Fruit fly (Drosophila melanogaster): Measurements from ENCODE around the gene CG1910.

Gene CG1910

dm6 chr3R:31704524-31705215 lies 42.8 kb upstream of the CG1910 start (continued):
- no peak for TF ChIP-seq CG4318 (GFP tag; optimal IDR thresholded peaks at IDR 0.05)
- no peak for TF ChIP-seq vri (GFP tag; optimal IDR thresholded peaks at IDR 0.05)
- TF ChIP-seq Smox (GFP tag; optimal IDR thresholded peaks at IDR 0.05), result no peak
- TF ChIP-seq CG15336 (GFP tag; IDR thresholded peaks at IDR 0.05), result no peak

- TF ChIP-seq CG11902 (GFP tag; optimal IDR thresholded peaks at IDR 0.05) (no peak), Sox102F (GFP tag; optimal IDR thresholded peaks at IDR 0.05) (no peak), CG8319 (GFP tag; optimal IDR thresholded peaks at IDR 0.05) (no peak), CG11762 (GFP tag; optimal IDR thresholded peaks at IDR 0.05; ENCODE audit: insufficient read depth) (peak; percentile 22), pdm3 (GFP tag; optimal IDR thresholded peaks at IDR 0.05) (peak; percentile 63), Gug (GFP tag; IDR thresholded peaks at IDR 0.05) (peak; percentile 53), esn (GFP tag; optimal IDR thresholded peaks at IDR 0.05) (no peak), cyc (GFP tag; optimal IDR thresholded peaks at IDR 0.05) (no peak), CG6276 (GFP tag; optimal IDR thresholded peaks at IDR 0.05) (peak; percentile 57), CG32006 (GFP tag; optimal IDR thresholded peaks at IDR 0.05) (peak; percentile 77), CG16779 (tag; optimal IDR thresholded peaks at IDR 0.05) (no peak), Smox (GFP tag; optimal IDR thresholded peaks at IDR 0.05) (no peak), svp (GFP tag) (peak; percentile 83), Hr38 (GFP tag; optimal IDR thresholded peaks at IDR 0.05) (no peak), CG11294 (GFP tag; IDR thresholded peaks at IDR 0.05) (0 out of 2 replicates have a peak, but pooled peaks have one; percentile 38), fkh (GFP tag; optimal IDR thresholded peaks at IDR 0.05) (no peak), Blimp-1 (GFP tag; optimal IDR thresholded peaks at IDR 0.05) (no peak), CG3919 (GFP tag; optimal IDR thresholded peaks at IDR 0.05) (peak; percentile 79), CG6792 (GFP tag; optimal IDR thresholded peaks at IDR 0.05) (no peak), net (GFP tag; optimal IDR thresholded peaks at IDR 0.05) (peak; percentile 31), CG7368 (GFP tag; optimal IDR thresholded peaks at IDR 0.05) (peak; percentile 43), OdsH (GFP tag; optimal IDR thresholded peaks at IDR 0.05) (peak; percentile 61), fd59A (GFP tag; optimal IDR thresholded peaks at IDR 0.05) (peak; percentile 16), eg (GFP tag; IDR thresholded peaks at IDR 0.05) (peak; percentile 78), acj6 (GFP tag; optimal IDR thresholded peaks at IDR 0.05) (peak; percentile 57), spab (GFP tag; optimal IDR thresholded peaks at IDR 0.05) (peak; percentile 26), vri (GFP tag; optimal IDR thresholded peaks at IDR 0.05) (no peak), Hr4 (GFP tag; optimal IDR thresholded peaks at IDR 0.05) (peak; percentile 69), CG4318 (GFP tag; optimal IDR thresholded peaks at IDR 0.05) (peak; percentile 54), ss (GFP tag; optimal IDR thresholded peaks at IDR 0.05) (peak in 1 of 2 experiments; percentile 1), topi (GFP tag; optimal IDR thresholded peaks at IDR 0.05) (no peak), CG15336 (GFP tag; IDR thresholded peaks at IDR 0.05) (peak; percentile 68), CG34406 (GFP tag; optimal IDR thresholded peaks at IDR 0.05) (no peak), CG6808 (GFP tag; optimal IDR thresholded peaks at IDR 0.05) (peak; percentile 23), salr (GFP tag; optimal IDR thresholded peaks at IDR 0.05) (peak in 1 of 2 experiments; percentile 77), CG8119 (GFP tag; IDR thresholded peaks at IDR 0.05) (peak; percentile 77), CG10669 (GFP tag; optimal IDR thresholded peaks at IDR 0.05) (peak; percentile 59), CG10631 (GFP tag; optimal IDR thresholded peaks at IDR 0.05) (peak; percentile 83), CG31627 (GFP tag; optimal IDR thresholded peaks at IDR 0.05) (no peak), CG8632 (GFP tag; optimal IDR thresholded peaks at IDR 0.05) (no peak), fd85E (GFP tag; optimal IDR thresholded peaks at IDR 0.05) (no peak), Eip78C (GFP tag) (peak; percentile 79), CG9139 (GFP tag; optimal IDR thresholded peaks at IDR 0.05) (no peak), achi (GFP tag; optimal IDR thresholded peaks at IDR 0.05) (peak; percentile 76), Ets21C (GFP tag; optimal IDR thresholded peaks at IDR 0.05) (no peak), CG6854 (GFP tag; optimal IDR thresholded peaks at IDR 0.05) (no peak), lz (GFP tag; optimal IDR thresholded peaks at IDR 0.05) (no peak)
Measured at dm6 chr3R:31706142-31706894, 41.1 kb upstream of the CG1910 start.

Measured in whole organism, prepupa.